Fruit fly (Drosophila melanogaster) whole organism, wandering third instar larva: ENCODE measurements around the gene Trmt6.

ENCODE experiments used
- Abd-B ChIP-seq: fragments of >200 bp; optimal IDR thresholded peaks from 2 replicates; lab custom pipeline; 2017; ENCODE audit warnings: missing biosample characterization, missing genetic modification characterization
- CG32264 ChIP-seq: fragments of 200-800 bp; sonication (Bioruptor generic); optimal IDR thresholded peaks from 2 replicates; lab custom pipeline; 2016; ENCODE audit warnings: missing biosample characterization, missing genetic modification characterization
- CG9705 ChIP-seq: fragments of 200-800 bp; sonication (Bioruptor generic); optimal IDR thresholded peaks from 2 replicates; lab custom pipeline; 2018; ENCODE audit warnings: missing biosample characterization, mild to moderate bottlenecking, missing genetic modification characterization
- CrebA ChIP-seq: fragments of 200-800 bp; sonication (Bioruptor generic); optimal IDR thresholded peaks from 2 replicates; lab custom pipeline; 2016; ENCODE audit warnings: missing biosample characterization, mild to moderate bottlenecking, missing genetic modification characterization, borderline replicate concordance
- Dfd ChIP-seq: fragments of >200 bp; optimal IDR thresholded peaks from 2 replicates; lab custom pipeline; 2017; ENCODE audit warnings: missing biosample characterization, missing genetic modification characterization
- Dif ChIP-seq: fragments of 200-275, 200-300 bp; sonication (Bioruptor generic); optimal IDR thresholded peaks from 2 replicates; lab custom pipeline; 2018; ENCODE audit warnings: missing biosample characterization, missing genetic modification characterization; ENCODE audit not compliant: partially characterized antibody
- GATAd ChIP-seq: sonication (Bioruptor generic); optimal IDR thresholded peaks from 2 replicates; lab custom pipeline; 2016; ENCODE audit warnings: missing biosample characterization, missing genetic modification characterization
- HLH106 ChIP-seq: fragments of 200-800 bp; optimal IDR thresholded peaks from 3 replicates; lab custom pipeline; 2019; ENCODE audit warnings: missing biosample characterization, mild to moderate bottlenecking, missing genetic modification characterization, moderate library complexity
- Hnf4 ChIP-seq: fragments of 200-800 bp; sonication (Bioruptor generic); optimal IDR thresholded peaks from 2 replicates; lab custom pipeline; 2016; ENCODE audit warnings: missing biosample characterization, mild to moderate bottlenecking, missing genetic modification characterization
- Hr78 ChIP-seq: fragments of >200 bp; optimal IDR thresholded peaks from 2 replicates; lab custom pipeline; 2017; ENCODE audit warnings: missing biosample characterization, missing genetic modification characterization
- Hr83 ChIP-seq: fragments of 200-300 bp; sonication (Bioruptor generic); optimal IDR thresholded peaks from 2 replicates; lab custom pipeline; 2016; ENCODE audit warnings: missing biosample characterization, mild to moderate bottlenecking, missing genetic modification characterization, moderate library complexity; ENCODE audit not compliant: poor library complexity, severe bottlenecking
- Jra ChIP-seq: sonication (Bioruptor generic); optimal IDR thresholded peaks from 2 replicates; lab custom pipeline; 2016; ENCODE audit warnings: missing biosample characterization, missing genetic modification characterization
- Mio ChIP-seq: sonication (Bioruptor generic); optimal IDR thresholded peaks from 2 replicates; lab custom pipeline; 2016; ENCODE audit warnings: missing biosample characterization, missing genetic modification characterization
- Myc ChIP-seq: fragments of >200 bp; optimal IDR thresholded peaks from 2 replicates; lab custom pipeline; 2017
- N ChIP-seq: fragments of >200 bp; optimal IDR thresholded peaks from 2 replicates; lab custom pipeline; 2018; ENCODE audit warnings: missing biosample characterization, missing external identifiers, missing genetic modification characterization
- OdsH ChIP-seq: fragments of 200-800 bp; sonication (Bioruptor generic); optimal IDR thresholded peaks from 2 replicates; lab custom pipeline; 2016; ENCODE audit warnings: missing biosample characterization, mild to moderate bottlenecking, missing genetic modification characterization
- Rel ChIP-seq, 2 experiments: fragments of 200-800 bp; sonication (Bioruptor generic) in 1 of 2; optimal IDR thresholded peaks; 2 replicates in 1 of 2; 3 replicates in 1 of 2; lab custom pipeline; 2016 to 2019; ENCODE audit warnings: mild to moderate bottlenecking in 2 of 2, missing biosample characterization in 2 of 2, missing genetic modification characterization in 2 of 2, moderate library complexity in 1 of 2
- Sp1 ChIP-seq: fragments of 200-800 bp; sonication (Bioruptor generic); optimal IDR thresholded peaks from 3 replicates; lab custom pipeline; 2019; ENCODE audit warnings: missing biosample characterization, mild to moderate bottlenecking, missing genetic modification characterization, moderate library complexity
- Vsx2 ChIP-seq: fragments of 200-300, 225-300 bp; sonication (Bioruptor generic); optimal IDR thresholded peaks from 2 replicates; lab custom pipeline; 2018; ENCODE audit warnings: missing biosample characterization, missing genetic modification characterization; ENCODE audit not compliant: partially characterized antibody
- br ChIP-seq: fragments of 200-800 bp; sonication (Bioruptor generic); optimal IDR thresholded peaks from 2 replicates; lab custom pipeline; 2016; ENCODE audit warnings: missing biosample characterization, missing genetic modification characterization
- brk ChIP-seq: fragments of 200-800 bp; sonication (Bioruptor generic); optimal IDR thresholded peaks from 2 replicates; lab custom pipeline; 2016; ENCODE audit warnings: missing biosample characterization, mild to moderate bottlenecking, missing genetic modification characterization
- dl ChIP-seq, 2 experiments: fragments of 175-275, 200-275 bp in 1 of 2; fragments of 200-275 bp in 1 of 2; sonication (Bioruptor generic); optimal IDR thresholded peaks; lab custom pipeline; 2018; ENCODE audit warnings: mild to moderate bottlenecking in 2 of 2, missing biosample characterization in 2 of 2, missing genetic modification characterization in 2 of 2, moderate library complexity in 2 of 2; ENCODE audit not compliant: partially characterized antibody in 2 of 2, insufficient read depth in 1 of 2
- dmrt93B ChIP-seq: fragments of 200-800 bp; sonication (Bioruptor generic); optimal IDR thresholded peaks from 2 replicates; lab custom pipeline; 2018; ENCODE audit warnings: missing biosample characterization, mild to moderate bottlenecking, missing genetic modification characterization
- dsf ChIP-seq: sonication (Bioruptor generic); optimal IDR thresholded peaks from 2 replicates; lab custom pipeline; 2016; ENCODE audit warnings: missing biosample characterization, missing genetic modification characterization, borderline replicate concordance
- ey ChIP-seq: fragments of 200-800 bp; sonication (Bioruptor generic); optimal IDR thresholded peaks from 2 replicates; lab custom pipeline; 2016; ENCODE audit warnings: missing biosample characterization, missing genetic modification characterization
- foxo ChIP-seq, 2 experiments: fragments of 200-800 bp; sonication (Bioruptor generic); optimal IDR thresholded peaks; 2 replicates in 1 of 2; 3 replicates in 1 of 2; lab custom pipeline; 2016 to 2017; ENCODE audit warnings: missing biosample characterization in 2 of 2, missing genetic modification characterization in 2 of 2
- fru ChIP-seq: fragments of 200-800 bp; sonication (Bioruptor generic); optimal IDR thresholded peaks from 3 replicates; lab custom pipeline; 2016; ENCODE audit warnings: missing biosample characterization, mild to moderate bottlenecking, missing genetic modification characterization
- h ChIP-seq: fragments of 200-800 bp; sonication (Bioruptor generic); optimal IDR thresholded peaks from 3 replicates; lab custom pipeline; 2016; ENCODE audit warnings: missing biosample characterization, mild to moderate bottlenecking, missing genetic modification characterization
- jim ChIP-seq: fragments of 175-275, 200-325 bp; sonication (Bioruptor generic); optimal IDR thresholded peaks from 2 replicates; lab custom pipeline; 2016; ENCODE audit warnings: missing biosample characterization, mild to moderate bottlenecking, missing genetic modification characterization
- lola ChIP-seq: fragments of >200 bp; optimal IDR thresholded peaks from 2 replicates; lab custom pipeline; 2017; ENCODE audit warnings: missing biosample characterization, missing genetic modification characterization
- pan ChIP-seq: fragments of >200 bp; optimal IDR thresholded peaks from 2 replicates; lab custom pipeline; 2017
- psq ChIP-seq: fragments of 200-800 bp; sonication (Bioruptor generic); optimal IDR thresholded peaks from 3 replicates; lab custom pipeline; 2017; ENCODE audit warnings: missing biosample characterization, mild to moderate bottlenecking, missing genetic modification characterization, moderate library complexity
- rgr ChIP-seq: fragments of 200-800 bp; sonication (Bioruptor generic); optimal IDR thresholded peaks from 3 replicates; lab custom pipeline; 2016; ENCODE audit warnings: missing biosample characterization, mild to moderate bottlenecking, missing genetic modification characterization
- sage ChIP-seq: fragments of 200-800 bp; sonication (Bioruptor generic); optimal IDR thresholded peaks from 2 replicates; lab custom pipeline; 2016; ENCODE audit warnings: missing biosample characterization, mild to moderate bottlenecking, missing genetic modification characterization
- sv ChIP-seq: fragments of 200-800 bp; sonication (Bioruptor generic); optimal IDR thresholded peaks from 3 replicates; lab custom pipeline; 2016; ENCODE audit warnings: missing biosample characterization, missing genetic modification characterization
- tai ChIP-seq: sonication (Bioruptor generic); optimal IDR thresholded peaks from 2 replicates; lab custom pipeline; 2016; ENCODE audit warnings: missing biosample characterization, missing genetic modification characterization
- usp ChIP-seq: fragments of >200 bp; optimal IDR thresholded peaks from 2 replicates; lab custom pipeline; 2017; ENCODE audit warnings: missing biosample characterization, missing genetic modification characterization
- woc ChIP-seq: sonication (Bioruptor generic); optimal IDR thresholded peaks from 2 replicates; lab custom pipeline; 2016; ENCODE audit warnings: missing biosample characterization, mild to moderate bottlenecking, missing genetic modification characterization

The Trmt6 gene

DNA sequence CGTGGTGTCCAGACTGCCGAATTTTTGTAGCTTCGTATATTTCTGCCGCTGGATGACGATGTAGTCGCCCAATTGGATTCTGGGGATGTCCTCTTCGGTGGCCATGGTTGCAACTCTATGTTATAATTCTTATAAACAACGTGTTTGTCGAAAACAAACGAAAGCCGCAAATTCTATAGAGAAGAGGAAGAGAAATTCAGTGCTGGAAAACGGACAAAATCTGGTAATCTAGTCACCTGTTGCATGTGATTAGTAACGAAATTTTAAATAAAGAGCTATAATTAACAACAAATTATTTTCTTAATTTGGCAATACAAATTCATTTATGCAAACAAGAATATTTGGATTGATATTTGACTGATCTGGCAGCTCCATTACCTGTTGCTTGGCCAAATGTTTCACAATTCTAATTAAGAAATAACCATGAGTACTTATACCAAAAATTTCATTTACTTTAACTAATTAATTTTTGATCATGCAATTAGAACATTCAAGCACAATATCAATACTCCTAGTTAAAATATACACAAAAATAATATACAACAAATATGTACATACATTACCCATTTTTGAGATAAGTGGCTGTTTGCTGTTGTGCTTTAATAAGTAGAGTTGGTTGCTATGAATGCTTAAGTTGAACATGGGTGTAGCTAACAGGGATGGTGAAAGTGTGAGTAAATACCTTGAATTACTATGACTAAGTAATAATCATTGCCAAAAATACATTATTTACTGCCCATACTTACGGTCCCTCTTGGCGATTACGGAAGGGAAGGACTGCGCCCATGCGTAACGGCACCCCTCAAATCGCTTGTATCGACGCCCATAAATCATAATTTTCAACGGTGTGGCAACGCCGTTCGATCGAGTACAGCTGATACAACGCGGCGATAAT, at the start of gene Trmt6, which contains the start of gene Ent2:
Trmt6 (minus strand) TSS at position 827 of the 895 bp plus-strand sequence.
Ent2 (plus strand) TSS at position 863 of the 895 bp plus-strand sequence.
- TF ChIP-seq woc (GFP tag; lab: Kevin White, UChicago) (peak; percentile 93), Mio (GFP tag; lab: Kevin White, UChicago) (peak; percentile 83), br (peak; percentile 97), Hr83 (GFP tag; lab: Kevin White, UChicago) (peak; percentile 99), GATAd (GFP tag; lab: Kevin White, UChicago) (peak; percentile 94), fru (GFP tag; lab: Kevin White, UChicago) (peak; percentile 96), dsf (GFP tag; lab: Kevin White, UChicago) (peak; percentile 83), Rel (GFP tag; optimal IDR thresholded peaks at IDR 0.05; lab: Kevin White, UChicago) (peak; percentile 82), Rel (tag; optimal IDR thresholded peaks at IDR 0.05; lab: Kevin White, UChicago) (peak; percentile 68), HLH106 (peak; percentile 95), CG9705 (peak; percentile 88), CrebA (GFP tag; lab: Kevin White, UChicago) (no peak), Myc (lab: Kevin White, UChicago) (peak; percentile 13), dl (GFP tag; optimal IDR thresholded peaks at IDR 0.05; lab: Kevin White, UChicago; ENCODE audit: insufficient read depth in 1 of 2, partially characterized antibody in 2 of 2) (no peak), usp (GFP tag; lab: Kevin White, UChicago) (no peak), Sp1 (GFP tag; lab: Kevin White, UChicago) (peak; percentile 88), Dfd (no peak), brk (GFP tag; lab: Kevin White, UChicago) (peak; percentile 85), ey (GFP tag; lab: Kevin White, UChicago) (peak; percentile 97), dmrt93B (peak; percentile 94), Abd-B (GFP tag; lab: Kevin White, UChicago) (no peak), Jra (GFP tag; lab: Kevin White, UChicago) (peak; percentile 92), lola (GFP tag; lab: Kevin White, UChicago) (no peak), sage (GFP tag; lab: Kevin White, UChicago) (peak; percentile 85), foxo (GFP tag; optimal IDR thresholded peaks at IDR 0.05; lab: Kevin White, UChicago) (peak; percentile 86 to 98), sv (peak; percentile 94), N (GFP tag; lab: Kevin White, UChicago) (no peak), Vsx2 (GFP tag; lab: Kevin White, UChicago) (no peak), rgr (GFP tag; lab: Kevin White, UChicago) (peak; percentile 98), jim (peak; percentile 90), h (GFP tag; lab: Kevin White, UChicago) (peak; percentile 98), pan (lab: Kevin White, UChicago) (no peak), psq (GFP tag; lab: Kevin White, UChicago) (peak; percentile 93), Hnf4 (peak; percentile 94), CG32264 (peak; percentile 94), tai (GFP tag; lab: Kevin White, UChicago) (no peak), Dif (GFP tag; lab: Kevin White, UChicago) (no peak), OdsH (GFP tag; lab: Kevin White, UChicago) (peak; percentile 97), Hr78 (GFP tag; lab: Kevin White, UChicago) (no peak)
